Fruit fly (Drosophila melanogaster) whole organism, prepupa: ENCODE data around the gene wg.

Source experiments
- Blimp-1 ChIP-seq: fragments of 200-800 bp; sonication (Bioruptor generic); optimal IDR thresholded peaks from 3 replicates; lab custom pipeline; 2017; ENCODE audit warnings: missing biosample characterization, missing genetic modification characterization, mild to moderate bottlenecking, moderate library complexity, missing genetic modification reagents
- CG10631 ChIP-seq: fragments of 200-800 bp; sonication (Bioruptor generic); optimal IDR thresholded peaks from 2 replicates; lab custom pipeline; 2016; ENCODE audit warnings: missing biosample characterization, missing genetic modification characterization
- CG10669 ChIP-seq: fragments of 200-800 bp; sonication (Bioruptor generic); optimal IDR thresholded peaks from 3 replicates; lab custom pipeline; 2018; ENCODE audit warnings: missing biosample characterization, mild to moderate bottlenecking, missing genetic modification characterization, moderate library complexity
- CG11294 ChIP-seq: fragments of 200-800 bp; sonication (Bioruptor generic); IDR thresholded peaks from 2 replicates; pipeline ENCODE4 v1.3.6; 2022; ENCODE audit warnings: missing biosample characterization, missing genetic modification characterization
- CG11762 ChIP-seq: fragments of 200-800 bp; sonication (Bioruptor generic); optimal IDR thresholded peaks from 3 replicates; lab custom pipeline; 2016; ENCODE audit warnings: missing biosample characterization, missing genetic modification characterization; ENCODE audit not compliant: insufficient read depth
- CG11902 ChIP-seq: fragments of 200-800 bp; sonication (Bioruptor generic); optimal IDR thresholded peaks from 3 replicates; lab custom pipeline; 2016; ENCODE audit warnings: missing biosample characterization, missing genetic modification characterization
- CG16779 ChIP-seq: fragments of 200-800 bp; sonication (Bioruptor generic); optimal IDR thresholded peaks from 3 replicates; lab custom pipeline; 2017; ENCODE audit warnings: missing biosample characterization, mild to moderate bottlenecking, missing genetic modification characterization
- CG3032 ChIP-seq: fragments of 200-800 bp; optimal IDR thresholded peaks from 2 replicates; lab custom pipeline; 2019; ENCODE audit warnings: missing biosample characterization, mild to moderate bottlenecking, missing genetic modification characterization, moderate library complexity
- CG31627 ChIP-seq: fragments of 200-800 bp; sonication (Bioruptor generic); optimal IDR thresholded peaks from 3 replicates; lab custom pipeline; 2016; ENCODE audit warnings: missing biosample characterization, missing genetic modification characterization
- CG34406 ChIP-seq: fragments of 200-800 bp; sonication (Bioruptor generic); optimal IDR thresholded peaks from 3 replicates; lab custom pipeline; 2016; ENCODE audit warnings: missing biosample characterization, missing genetic modification characterization
- CG3919 ChIP-seq: fragments of 200-800 bp; sonication (Bioruptor generic); optimal IDR thresholded peaks from 3 replicates; lab custom pipeline; 2016; ENCODE audit warnings: missing biosample characterization, missing genetic modification characterization
- CG4318 ChIP-seq: fragments of 200-800 bp; sonication (Bioruptor generic); optimal IDR thresholded peaks from 3 replicates; lab custom pipeline; 2017; ENCODE audit warnings: missing biosample characterization, mild to moderate bottlenecking, missing genetic modification characterization
- CG6163 ChIP-seq: fragments of 200-800 bp; sonication (Bioruptor generic); IDR thresholded peaks from 3 replicates; pipeline ENCODE4 v1.3.6; 2022; ENCODE audit warnings: missing biosample characterization, missing genetic modification characterization
- CG6792 ChIP-seq: fragments of 200-800 bp; sonication (Bioruptor generic); optimal IDR thresholded peaks from 3 replicates; lab custom pipeline; 2016; ENCODE audit warnings: missing biosample characterization, missing genetic modification characterization
- CG6854 ChIP-seq: fragments of 200-800 bp; sonication (Bioruptor generic); optimal IDR thresholded peaks from 2 replicates; lab custom pipeline; 2017; ENCODE audit warnings: missing biosample characterization, mild to moderate bottlenecking, missing genetic modification characterization
- CG8119 ChIP-seq: fragments of 200-800 bp; sonication (Bioruptor generic); IDR thresholded peaks from 3 replicates; pipeline ENCODE4 v1.3.6; 2022; ENCODE audit warnings: missing biosample characterization, missing genetic modification characterization
- CG8319 ChIP-seq: fragments of 200-800 bp; sonication (Bioruptor generic); optimal IDR thresholded peaks from 3 replicates; lab custom pipeline; 2016; ENCODE audit warnings: missing biosample characterization, missing genetic modification characterization
- CG9139 ChIP-seq: fragments of 200-800 bp; sonication (Bioruptor generic); optimal IDR thresholded peaks from 3 replicates; lab custom pipeline; 2017; ENCODE audit warnings: missing biosample characterization, mild to moderate bottlenecking, missing genetic modification characterization
- Eip75B ChIP-seq: fragments of 200-800 bp; sonication (Bioruptor generic); optimal IDR thresholded peaks from 3 replicates; lab custom pipeline; 2016; ENCODE audit warnings: missing biosample characterization, missing genetic modification characterization
- Eip78C ChIP-seq: fragments of 200-800 bp; sonication (Bioruptor generic); peaks from one replicate; lab custom pipeline; 2016; ENCODE audit warnings: missing biosample characterization, missing genetic modification characterization
- Ets21C ChIP-seq: fragments of 200-800 bp; sonication (Bioruptor generic); optimal IDR thresholded peaks from 3 replicates; lab custom pipeline; 2016; ENCODE audit warnings: missing biosample characterization, missing genetic modification characterization
- Gug ChIP-seq: fragments of 200-800 bp; sonication (Bioruptor generic); IDR thresholded peaks from 2 replicates; pipeline ENCODE4 v1.3.6; 2022; ENCODE audit warnings: missing biosample characterization, missing genetic modification characterization
- Hr4 ChIP-seq: fragments of 200-800 bp; sonication (Bioruptor generic); optimal IDR thresholded peaks from 3 replicates; lab custom pipeline; 2016; ENCODE audit warnings: missing biosample characterization, missing genetic modification characterization
- Met ChIP-seq: fragments of 200-800 bp; sonication (Bioruptor generic); optimal IDR thresholded peaks from 3 replicates; lab custom pipeline; 2016; ENCODE audit warnings: missing biosample characterization, missing genetic modification characterization
- Smox ChIP-seq: fragments of 200-800 bp; sonication (Bioruptor generic); optimal IDR thresholded peaks from 3 replicates; lab custom pipeline; 2016; ENCODE audit warnings: missing biosample characterization, missing genetic modification characterization
- Sox102F ChIP-seq: fragments of 200-800 bp; sonication (Bioruptor generic); optimal IDR thresholded peaks from 2 replicates; lab custom pipeline; 2016; ENCODE audit warnings: missing biosample characterization, mild to moderate bottlenecking, missing genetic modification characterization
- Sox15 ChIP-seq: fragments of 200-800 bp; sonication (Bioruptor generic); optimal IDR thresholded peaks from 3 replicates; lab custom pipeline; 2016; ENCODE audit warnings: missing biosample characterization, missing genetic modification characterization
- achi ChIP-seq: fragments of 200-800 bp; sonication (Bioruptor generic); optimal IDR thresholded peaks from 3 replicates; lab custom pipeline; 2016; ENCODE audit warnings: missing biosample characterization, missing genetic modification characterization
- dac ChIP-seq: fragments of 200-800 bp; sonication (Bioruptor generic); optimal IDR thresholded peaks from 2 replicates; lab custom pipeline; 2017; ENCODE audit warnings: missing biosample characterization, mild to moderate bottlenecking, missing genetic modification characterization
- dsx ChIP-seq: fragments of 200-800 bp; optimal IDR thresholded peaks from 3 replicates; lab custom pipeline; 2019; ENCODE audit warnings: missing biosample characterization, mild to moderate bottlenecking, missing genetic modification characterization, moderate library complexity; ENCODE audit not compliant: poor library complexity, severe bottlenecking
- eg ChIP-seq: fragments of 200-800 bp; sonication (Bioruptor generic); IDR thresholded peaks from 3 replicates; pipeline ENCODE4 v1.3.6; 2022; ENCODE audit warnings: missing biosample characterization, missing genetic modification characterization
- esn ChIP-seq: fragments of 200-800 bp; sonication (Bioruptor generic); optimal IDR thresholded peaks from 2 replicates; lab custom pipeline; 2016; ENCODE audit warnings: missing biosample characterization, mild to moderate bottlenecking, missing genetic modification characterization, moderate library complexity
- fkh ChIP-seq: fragments of 200-800 bp; sonication (Bioruptor generic); optimal IDR thresholded peaks from 3 replicates; lab custom pipeline; 2017; ENCODE audit warnings: missing biosample characterization, mild to moderate bottlenecking, missing genetic modification characterization, moderate library complexity
- lz ChIP-seq: fragments of 200-800 bp; sonication (Bioruptor generic); optimal IDR thresholded peaks from 3 replicates; lab custom pipeline; 2016; ENCODE audit warnings: missing biosample characterization, missing genetic modification characterization
- net ChIP-seq: fragments of 200-800 bp; sonication (Bioruptor generic); optimal IDR thresholded peaks from 3 replicates; lab custom pipeline; 2016; ENCODE audit warnings: missing biosample characterization, missing genetic modification characterization
- pdm3 ChIP-seq: fragments of 200-800 bp; sonication (Bioruptor generic); optimal IDR thresholded peaks from 3 replicates; lab custom pipeline; 2016; ENCODE audit warnings: missing biosample characterization, missing genetic modification characterization
- salr ChIP-seq, 2 experiments: fragments of 200-800 bp; sonication (Bioruptor generic); optimal IDR thresholded peaks; 3 replicates each; lab custom pipeline; 2016 to 2018; ENCODE audit warnings: missing biosample characterization in 2 of 2, missing genetic modification characterization in 2 of 2, mild to moderate bottlenecking in 1 of 2
- spab ChIP-seq: fragments of 200-800 bp; sonication (Bioruptor generic); optimal IDR thresholded peaks from 2 replicates; lab custom pipeline; 2017; ENCODE audit warnings: missing biosample characterization, mild to moderate bottlenecking, missing genetic modification characterization, missing genetic modification reagents
- ss ChIP-seq, 2 experiments: fragments of 200-800 bp; sonication (Bioruptor generic); optimal IDR thresholded peaks; 2 replicates in 1 of 2; 3 replicates in 1 of 2; lab custom pipeline; 2017 to 2018; ENCODE audit warnings: mild to moderate bottlenecking in 2 of 2, missing biosample characterization in 2 of 2, missing genetic modification characterization in 2 of 2, moderate library complexity in 1 of 2
- svp ChIP-seq: fragments of 200-800 bp; sonication (Bioruptor generic); peaks from one replicate; lab custom pipeline; 2016; ENCODE audit warnings: missing biosample characterization, missing genetic modification characterization
- topi ChIP-seq: fragments of 200-800 bp; sonication (Bioruptor generic); optimal IDR thresholded peaks from 3 replicates; lab custom pipeline; 2016; ENCODE audit warnings: missing biosample characterization, missing genetic modification characterization
- vri ChIP-seq: fragments of 200-800 bp; sonication (Bioruptor generic); optimal IDR thresholded peaks from 3 replicates; lab custom pipeline; 2016; ENCODE audit warnings: missing biosample characterization, mild to moderate bottlenecking, missing genetic modification characterization

wg gene

dm6 chr2L:7323005-7323404 is 16.0 kb downstream of the wg start (continued):
- TF ChIP-seq Sox102F (GFP tag; lab: Kevin White, UChicago) (peak; percentile 28), Gug (GFP tag; lab: Robert Waterston, UW) (peak; percentile 27; the same call in 1 of the 2 replicates), lz (GFP tag; lab: Kevin White, UChicago) (peak; percentile 30), pdm3 (peak; percentile 42), CG3919 (GFP tag; lab: Kevin White, UChicago) (peak; percentile 51), CG6163 (GFP tag; lab: Robert Waterston, UW) (peak; percentile 79), dac (no peak), CG6854 (GFP tag; lab: Kevin White, UChicago) (peak; percentile 22), vri (GFP tag; lab: Kevin White, UChicago) (peak; percentile 47), CG34406 (GFP tag; lab: Kevin White, UChicago) (peak; percentile 14), Smox (GFP tag; lab: Kevin White, UChicago) (peak; percentile 34), CG4318 (GFP tag; lab: Kevin White, UChicago) (no peak), esn (peak; percentile 61), CG11294 (no peak)
- TF ChIP-seq, all 60 proteins: peak for 42

dm6 chr2L:7326405-7326804 is 19.4 kb downstream of the wg start:
- TF ChIP-seq CG8319 (GFP tag; lab: Kevin White, UChicago): no peak
- TF ChIP-seq eg: peak; percentile 63; the same call in 2 of the 3 replicates
- TF ChIP-seq CG11294: no peak
- no peak for TF ChIP-seq Sox15
- TF ChIP-seq Eip78C: peak; percentile 48
- TF ChIP-seq CG8119 (GFP tag; lab: Robert Waterston, UW): 0 out of 3 replicates have a peak, but pooled peaks have one; percentile 16
- TF ChIP-seq CG10669: peak; percentile 2

dm6 chr2L:7332780-7333179 is 25.8 kb downstream of the wg start:
- TF ChIP-seq achi (GFP tag; lab: Kevin White, UChicago) (no peak), esn (no peak), ss (GFP tag; optimal IDR thresholded peaks at IDR 0.05; lab: Kevin White, UChicago) (no peak), Gug (GFP tag; lab: Robert Waterston, UW) (no peak), CG6792 (no peak), dac (no peak), Blimp-1 (GFP tag; lab: Kevin White, UChicago) (no peak), CG6854 (GFP tag; lab: Kevin White, UChicago) (no peak), Sox15 (no peak), spab (GFP tag; lab: Kevin White, UChicago) (no peak), Met (GFP tag; lab: Kevin White, UChicago) (no peak)
- TF ChIP-seq, all 60 proteins: peak for 0

dm6 chr2L:7333184-7334025 is 26.4 kb downstream of the wg start, which contains the start of gene Wnt6:
Wnt6 (plus strand) TSS chr2L:7333714.
- TF ChIP-seq Smox (GFP tag; lab: Kevin White, UChicago): peak; percentile 34
- no peak for TF ChIP-seq CG11902 (GFP tag; lab: Kevin White, UChicago)
- TF ChIP-seq svp: peak; percentile 85
- no peak for TF ChIP-seq CG16779 (tag; lab: Kevin White, UChicago)
- TF ChIP-seq achi (GFP tag; lab: Kevin White, UChicago): peak; percentile 33
- TF ChIP-seq net (GFP tag; lab: Kevin White, UChicago): peak; percentile 39
- TF ChIP-seq fkh (GFP tag; lab: Kevin White, UChicago): no peak
- no peak for TF ChIP-seq CG6854 (GFP tag; lab: Kevin White, UChicago)
- TF ChIP-seq CG11762: no peak
- no peak for TF ChIP-seq CG9139
- TF ChIP-seq Blimp-1 (GFP tag; lab: Kevin White, UChicago): no peak
- peak; percentile 12 for TF ChIP-seq topi (GFP tag; lab: Kevin White, UChicago)
- TF ChIP-seq spab (GFP tag; lab: Kevin White, UChicago): no peak
- TF ChIP-seq esn: peak; percentile 67
- no peak for TF ChIP-seq dsx (GFP tag; lab: Kevin White, UChicago)
- peak; percentile 81 for TF ChIP-seq Eip78C
- no peak for TF ChIP-seq dac
- TF ChIP-seq Sox15: peak; percentile 17
- TF ChIP-seq salr (GFP tag; optimal IDR thresholded peaks at IDR 0.05; lab: Kevin White, UChicago): peak in 1 of 2 experiments; percentile 48
- TF ChIP-seq Hr4 (GFP tag; lab: Kevin White, UChicago): no peak
- TF ChIP-seq CG3032: no peak
- no peak for TF ChIP-seq Ets21C
- TF ChIP-seq CG10631: peak; percentile 40
- TF ChIP-seq CG31627 (GFP tag; lab: Kevin White, UChicago): peak; percentile 35
- peak; percentile 37; the same call in 1 of the 2 replicates for TF ChIP-seq Gug (GFP tag; lab: Robert Waterston, UW)
- TF ChIP-seq CG34406 (GFP tag; lab: Kevin White, UChicago): peak; percentile 17
- TF ChIP-seq Eip75B: no peak
